Fruit fly (Drosophila melanogaster): ENCODE measurements around the gene Ada.

dm6 chr3R:9051937-9052680, 12.9 kb upstream of the Ada start, which contains the start of gene Kdm2:
- TF ChIP-seq usp (GFP tag; optimal IDR thresholded peaks at IDR 0.05) (no peak), psq (GFP tag; optimal IDR thresholded peaks at IDR 0.05) (no peak), Vsx2 (GFP tag; optimal IDR thresholded peaks at IDR 0.05; ENCODE audit: partially characterized antibody) (no peak), Myc (optimal IDR thresholded peaks at IDR 0.05) (no peak), br (GFP tag; optimal IDR thresholded peaks at IDR 0.05) (no peak), sv (GFP tag; optimal IDR thresholded peaks at IDR 0.05) (no peak), jim (GFP tag; optimal IDR thresholded peaks at IDR 0.05) (no peak), lola (GFP tag; optimal IDR thresholded peaks at IDR 0.05) (no peak), h (GFP tag; optimal IDR thresholded peaks at IDR 0.05) (no peak), ey (GFP tag; optimal IDR thresholded peaks at IDR 0.05) (no peak), Hr78 (GFP tag; optimal IDR thresholded peaks at IDR 0.05) (no peak)

Data from whole organism, wandering third instar larva.